Fruit fly (Drosophila melanogaster): ENCODE measurements around the gene RpS19a.

RpS19a gene

dm6 chrX:16640260-16641100 is 2.8 kb downstream of the RpS19a start, which contains the start of the genes SNRPG and mthl1:
TSS of gene SNRPG (minus strand) at chrX:16640419.
TSS of gene mthl1 (plus strand) at chrX:16640968.
- peak; percentile 88 for TF ChIP-seq rn (GFP tag; IDR thresholded peaks at IDR 0.05)
- peak; percentile 72 for TF ChIP-seq Pif1A (GFP tag; optimal IDR thresholded peaks at IDR 0.05)
- TF ChIP-seq Snoo (tag; optimal IDR thresholded peaks at IDR 0.05): no peak
- peak; percentile 71 for TF ChIP-seq CG8159 (tag; optimal IDR thresholded peaks at IDR 0.05)
- TF ChIP-seq CG32121 (GFP tag; IDR thresholded peaks at IDR 0.05): peak; percentile 90
- peak; percentile 83 for TF ChIP-seq CG14655 (GFP tag; optimal IDR thresholded peaks at IDR 0.05)
- peak; percentile 79 for TF ChIP-seq CG17806 (tag; optimal IDR thresholded peaks at IDR 0.05)
- peak; percentile 38 for TF ChIP-seq Pif1B (GFP tag; optimal IDR thresholded peaks at IDR 0.05)
- peak; percentile 71 for TF ChIP-seq CG9948 (tag; optimal IDR thresholded peaks at IDR 0.05)
- peak; percentile 79 for TF ChIP-seq CG15710 (tag; optimal IDR thresholded peaks at IDR 0.05)
- no peak for TF ChIP-seq CG13204 (GFP tag; optimal IDR thresholded peaks at IDR 0.05)
- peak; percentile 91 for TF ChIP-seq fd96Ca (GFP tag; IDR thresholded peaks at IDR 0.05)
- no peak for TF ChIP-seq gl (tag; optimal IDR thresholded peaks at IDR 0.05)
- TF ChIP-seq CG12605 (GFP tag; IDR thresholded peaks at IDR 0.05): peak; percentile 83
- peak; percentile 74 for TF ChIP-seq CG10348 (GFP tag; IDR thresholded peaks at IDR 0.05)
- TF ChIP-seq CG8301 (tag; optimal IDR thresholded peaks at IDR 0.05): peak; percentile 72
- TF ChIP-seq CG34367 (tag; optimal IDR thresholded peaks at IDR 0.05): peak; percentile 71
- peak; percentile 18 for TF ChIP-seq EcR (GFP tag; optimal IDR thresholded peaks at IDR 0.05)
- peak; percentile 98 for TF ChIP-seq CG4496 (GFP tag; IDR thresholded peaks at IDR 0.05)
- TF ChIP-seq D1 (tag; optimal IDR thresholded peaks at IDR 0.05): no peak
- peak; percentile 92 for TF ChIP-seq Ets98B (GFP tag; IDR thresholded peaks at IDR 0.05)

DNA sequence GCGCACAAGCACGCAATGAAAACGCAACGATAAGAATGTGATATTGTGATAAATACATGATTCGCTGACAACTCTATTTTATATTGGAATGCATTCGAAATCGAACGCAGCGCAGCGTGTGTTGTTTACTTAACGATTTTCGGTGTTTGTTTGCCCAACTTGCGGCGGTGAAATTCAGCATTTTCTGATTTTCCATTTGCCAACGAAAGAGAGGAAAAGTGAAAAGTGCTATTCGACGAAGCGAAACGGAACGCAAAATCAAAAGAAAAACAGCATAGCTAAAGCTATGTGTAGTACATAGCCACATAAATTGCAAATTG is 3.4 kb downstream of the RpS19a start:
- no peak for TF ChIP-seq CG14655 (GFP tag; optimal IDR thresholded peaks at IDR 0.05)
- TF ChIP-seq CG17806 (tag; optimal IDR thresholded peaks at IDR 0.05): no peak
- TF ChIP-seq CG8159 (tag; optimal IDR thresholded peaks at IDR 0.05): no peak
- no peak for TF ChIP-seq CG13204 (GFP tag; optimal IDR thresholded peaks at IDR 0.05)
- no peak for TF ChIP-seq fd96Ca (GFP tag; IDR thresholded peaks at IDR 0.05)
- no peak for TF ChIP-seq Ets98B (GFP tag; IDR thresholded peaks at IDR 0.05)
- no peak for TF ChIP-seq Pif1B (GFP tag; optimal IDR thresholded peaks at IDR 0.05)
- TF ChIP-seq CG9948 (tag; optimal IDR thresholded peaks at IDR 0.05): no peak

dm6 chrX:16643363-16643946 is 5.8 kb downstream of the RpS19a start:
- TF ChIP-seq CG8301 (tag; optimal IDR thresholded peaks at IDR 0.05): no peak
- TF ChIP-seq CG12605 (GFP tag; IDR thresholded peaks at IDR 0.05): no peak
- TF ChIP-seq CG13204 (GFP tag; optimal IDR thresholded peaks at IDR 0.05): peak; percentile 22
- peak; percentile 80 for TF ChIP-seq EcR (GFP tag; optimal IDR thresholded peaks at IDR 0.05)

- TF ChIP-seq CG12605 (GFP tag; IDR thresholded peaks at IDR 0.05) (no peak), CG13204 (GFP tag; optimal IDR thresholded peaks at IDR 0.05) (no peak), CG17806 (tag; optimal IDR thresholded peaks at IDR 0.05) (no peak)
These were observed 6.9 kb downstream of the RpS19a start for dm6 chrX:16644535-16645131.

DNA sequence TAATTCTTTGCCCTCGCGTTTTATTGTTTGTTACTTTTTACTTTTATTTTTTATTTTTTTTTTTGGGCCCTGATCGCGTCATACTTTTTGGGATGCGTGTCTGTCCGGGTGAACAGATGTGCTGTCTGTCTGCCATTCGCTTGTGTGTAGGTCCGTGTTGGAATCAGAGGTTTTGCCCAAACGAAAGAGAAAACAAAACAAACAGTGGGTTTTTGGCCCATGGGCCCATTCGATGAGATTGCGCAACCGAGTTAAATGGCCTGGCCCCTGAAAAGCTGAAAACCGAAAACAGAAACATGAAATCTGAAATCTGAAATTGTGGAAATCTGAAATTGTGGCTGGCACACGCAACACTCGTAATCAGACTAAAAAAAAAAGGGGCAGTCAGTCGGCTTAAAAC is 7.8 kb downstream of the RpS19a start:
- TF ChIP-seq CG13204 (GFP tag; optimal IDR thresholded peaks at IDR 0.05): no peak
- TF ChIP-seq CG9948 (tag; optimal IDR thresholded peaks at IDR 0.05): no peak
- no peak for TF ChIP-seq Snoo (tag; optimal IDR thresholded peaks at IDR 0.05)
- no peak for TF ChIP-seq CG8301 (tag; optimal IDR thresholded peaks at IDR 0.05)
- no peak for TF ChIP-seq CG14655 (GFP tag; optimal IDR thresholded peaks at IDR 0.05)
- TF ChIP-seq CG10348 (GFP tag; IDR thresholded peaks at IDR 0.05): no peak
- no peak for TF ChIP-seq CG34367 (tag; optimal IDR thresholded peaks at IDR 0.05)

dm6 chrX:16647092-16647632 is 9.5 kb downstream of the RpS19a start:
- TF ChIP-seq CG34367 (tag; optimal IDR thresholded peaks at IDR 0.05) (no peak), Snoo (tag; optimal IDR thresholded peaks at IDR 0.05) (peak; percentile 30), CG8159 (tag; optimal IDR thresholded peaks at IDR 0.05) (peak; percentile 36), CG32121 (GFP tag; IDR thresholded peaks at IDR 0.05) (no peak), CG10348 (GFP tag; IDR thresholded peaks at IDR 0.05) (no peak), CG9948 (tag; optimal IDR thresholded peaks at IDR 0.05) (peak; percentile 38), CG15710 (tag; optimal IDR thresholded peaks at IDR 0.05) (peak; percentile 18), gl (tag; optimal IDR thresholded peaks at IDR 0.05) (no peak)
